Fruit fly (Drosophila melanogaster) whole organism, prepupa: ENCODE results near the gene nAChRbeta2.

Experiments
- CG4318 ChIP-seq: fragments of 200-800 bp; sonication (Bioruptor generic); optimal IDR thresholded peaks from 3 replicates; lab custom pipeline; 2017; ENCODE audit warnings: missing biosample characterization, mild to moderate bottlenecking, missing genetic modification characterization
- CG6854 ChIP-seq: fragments of 200-800 bp; sonication (Bioruptor generic); optimal IDR thresholded peaks from 2 replicates; lab custom pipeline; 2017; ENCODE audit warnings: missing biosample characterization, mild to moderate bottlenecking, missing genetic modification characterization
- CG8319 ChIP-seq: fragments of 200-800 bp; sonication (Bioruptor generic); optimal IDR thresholded peaks from 3 replicates; lab custom pipeline; 2016; ENCODE audit warnings: missing biosample characterization, missing genetic modification characterization
- Eip78C ChIP-seq: fragments of 200-800 bp; sonication (Bioruptor generic); peaks from one replicate; lab custom pipeline; 2016; ENCODE audit warnings: missing biosample characterization, missing genetic modification characterization
- Ets21C ChIP-seq: fragments of 200-800 bp; sonication (Bioruptor generic); optimal IDR thresholded peaks from 3 replicates; lab custom pipeline; 2016; ENCODE audit warnings: missing biosample characterization, missing genetic modification characterization
- Gug ChIP-seq: fragments of 200-800 bp; sonication (Bioruptor generic); IDR thresholded peaks from 2 replicates; pipeline ENCODE4 v1.3.6; 2022; ENCODE audit warnings: missing biosample characterization, missing genetic modification characterization
- Hr39 ChIP-seq: fragments of 200-800 bp; sonication (Bioruptor generic); optimal IDR thresholded peaks from 2 replicates; lab custom pipeline; 2016; ENCODE audit warnings: missing biosample characterization, missing genetic modification characterization
- Hr4 ChIP-seq: fragments of 200-800 bp; sonication (Bioruptor generic); optimal IDR thresholded peaks from 3 replicates; lab custom pipeline; 2016; ENCODE audit warnings: missing biosample characterization, missing genetic modification characterization
- fkh ChIP-seq: fragments of 200-800 bp; sonication (Bioruptor generic); optimal IDR thresholded peaks from 3 replicates; lab custom pipeline; 2017; ENCODE audit warnings: missing biosample characterization, mild to moderate bottlenecking, missing genetic modification characterization, moderate library complexity
- lz ChIP-seq: fragments of 200-800 bp; sonication (Bioruptor generic); optimal IDR thresholded peaks from 3 replicates; lab custom pipeline; 2016; ENCODE audit warnings: missing biosample characterization, missing genetic modification characterization

- TF ChIP-seq Hr39 (GFP tag; lab: Kevin White, UChicago) (no peak), Gug (GFP tag; lab: Robert Waterston, UW) (no peak), CG8319 (GFP tag; lab: Kevin White, UChicago) (no peak), fkh (no peak), Hr4 (GFP tag; lab: Kevin White, UChicago) (no peak), Ets21C (GFP tag; lab: Kevin White, UChicago) (no peak), CG4318 (GFP tag; lab: Kevin White, UChicago) (no peak), Eip78C (peak; percentile 1), lz (GFP tag; lab: Kevin White, UChicago) (no peak), CG6854 (GFP tag; lab: Kevin White, UChicago) (no peak)
Observed at dm6 chr3R:24548832-24549231, 33.9 kb upstream of the nAChRbeta2 start.
